Fruit fly (Drosophila melanogaster) whole organism: ENCODE results near the gene CG11034.

Experiments
- CG8478 ChIP-seq: fragments of >200 bp; optimal IDR thresholded peaks from 2 replicates; lab custom pipeline; 2018; ENCODE audit warnings: inconsistent platforms
- Dll ChIP-seq: fragments of >200 bp; optimal IDR thresholded peaks from 2 replicates; lab custom pipeline; 2017
- EcR ChIP-seq, 2 experiments: fragments of >200 bp; optimal IDR thresholded peaks; 2 replicates each; lab custom pipeline; 2017; ENCODE audit warnings: missing biosample characterization in 2 of 2, missing genetic modification characterization in 2 of 2, missing genetic modification reagents in 2 of 2
- pan ChIP-seq: fragments of >200 bp; optimal IDR thresholded peaks from 2 replicates; lab custom pipeline; 2017
- psq ChIP-seq: fragments of >200 bp; optimal IDR thresholded peaks from 2 replicates; lab custom pipeline; 2017
- usp ChIP-seq: fragments of >200 bp; optimal IDR thresholded peaks from 2 replicates; lab custom pipeline; 2017; ENCODE audit warnings: missing biosample characterization, missing genetic modification characterization, mixed read lengths

Gene CG11034

DNA sequence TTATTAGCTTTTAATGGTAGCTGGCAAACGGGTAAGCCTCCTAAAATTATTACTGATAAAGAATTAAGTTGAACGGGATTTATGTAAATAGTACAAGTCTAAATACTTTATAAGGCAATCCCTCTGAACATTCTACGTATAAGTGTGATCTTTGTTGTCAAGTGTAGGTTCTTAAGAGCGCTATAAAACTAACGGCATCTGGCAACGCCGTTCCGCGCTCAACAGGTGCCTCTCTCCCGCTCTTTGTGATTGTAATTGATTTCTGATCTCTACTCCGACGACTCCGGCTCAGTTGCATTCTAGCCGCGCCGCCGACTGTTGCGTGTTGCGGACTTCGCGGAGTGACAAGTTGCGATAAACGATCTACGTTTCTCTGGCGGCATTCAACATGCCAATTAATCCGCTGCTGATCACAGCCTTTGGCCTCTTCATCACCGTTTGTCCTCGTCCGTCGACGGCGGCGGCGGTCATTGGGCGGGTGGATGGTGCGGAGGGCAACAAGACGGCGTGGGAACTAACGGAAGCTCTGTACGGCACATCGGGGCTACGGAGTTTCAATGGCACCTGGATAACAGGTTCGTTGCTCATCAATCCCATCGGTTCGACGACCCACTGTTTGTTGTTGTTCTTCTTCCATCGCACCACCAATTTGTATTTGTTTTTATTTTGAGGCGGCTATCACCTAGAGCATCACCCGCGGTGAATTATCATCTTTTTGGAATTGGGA, at the start of gene CG11034:
Gene CG11034 (plus strand): TSS at position 305 of the 727 bp plus-strand sequence.
- TF ChIP-seq CG8478 (lab: Kevin White, UChicago) (no peak), pan (lab: Kevin White, UChicago) (no peak), psq (lab: Kevin White, UChicago) (no peak), Dll (lab: Kevin White, UChicago) (peak; percentile 69)

DNA sequence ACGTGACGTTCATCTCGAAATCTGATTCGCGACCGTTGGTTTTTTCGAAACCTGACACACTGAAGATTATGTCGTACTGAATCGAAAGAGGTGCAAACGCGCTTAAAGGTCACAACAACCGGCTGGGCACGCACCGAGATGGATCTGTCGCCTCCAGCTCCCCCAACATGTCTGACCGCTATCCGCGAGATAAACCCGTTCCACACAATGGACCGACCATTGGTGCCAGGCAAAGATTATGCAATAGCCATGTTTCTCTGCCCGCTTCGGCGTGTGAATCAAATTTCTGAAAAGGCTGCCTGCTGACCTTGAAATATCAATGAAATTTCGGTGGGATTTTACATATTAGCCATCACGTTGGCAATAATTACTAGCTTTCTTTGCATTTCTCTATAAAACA, 40.1 kb upstream of the CG11034 start:
- TF ChIP-seq usp (no peak), psq (lab: Kevin White, UChicago) (no peak), Dll (lab: Kevin White, UChicago) (no peak), CG8478 (lab: Kevin White, UChicago) (no peak), EcR (GFP tag; optimal IDR thresholded peaks at IDR 0.05; lab: Kevin White, UChicago) (no peak)

dm6 chr2L:5766042-5766441, 39.2 kb upstream of the CG11034 start, which contains the start of gene obst-E:
Gene obst-E, minus strand, starts transcription at chr2L:5766142.
- TF ChIP-seq psq (lab: Kevin White, UChicago) (no peak), Dll (lab: Kevin White, UChicago) (no peak), EcR (GFP tag; optimal IDR thresholded peaks at IDR 0.05; lab: Kevin White, UChicago) (no peak), pan (lab: Kevin White, UChicago) (no peak), CG8478 (lab: Kevin White, UChicago) (no peak), usp (no peak)

dm6 chr2L:5766498-5767008, 38.6 kb upstream of the CG11034 start:
- TF ChIP-seq Dll (lab: Kevin White, UChicago) = no peak
- no peak for TF ChIP-seq EcR (GFP tag; optimal IDR thresholded peaks at IDR 0.05; lab: Kevin White, UChicago)
- no peak for TF ChIP-seq CG8478 (lab: Kevin White, UChicago)
- TF ChIP-seq usp = no peak
- no peak for TF ChIP-seq psq (lab: Kevin White, UChicago)
- no peak for TF ChIP-seq pan (lab: Kevin White, UChicago)

dm6 chr2L:5771179-5771578, 34.0 kb upstream of the CG11034 start:
- no peak for TF ChIP-seq psq (lab: Kevin White, UChicago)
- no peak for TF ChIP-seq EcR (GFP tag; optimal IDR thresholded peaks at IDR 0.05; lab: Kevin White, UChicago)
- no peak for TF ChIP-seq pan (lab: Kevin White, UChicago)
- no peak for TF ChIP-seq CG8478 (lab: Kevin White, UChicago)
- TF ChIP-seq Dll (lab: Kevin White, UChicago) = no peak
- TF ChIP-seq usp = no peak

dm6 chr2L:5772262-5772661, 32.9 kb upstream of the CG11034 start:
- no peak for TF ChIP-seq CG8478 (lab: Kevin White, UChicago)
- no peak for TF ChIP-seq EcR (GFP tag; optimal IDR thresholded peaks at IDR 0.05; lab: Kevin White, UChicago)
- TF ChIP-seq psq (lab: Kevin White, UChicago) = no peak
- no peak for TF ChIP-seq pan (lab: Kevin White, UChicago)
- no peak for TF ChIP-seq usp
- TF ChIP-seq Dll (lab: Kevin White, UChicago) = no peak

DNA sequence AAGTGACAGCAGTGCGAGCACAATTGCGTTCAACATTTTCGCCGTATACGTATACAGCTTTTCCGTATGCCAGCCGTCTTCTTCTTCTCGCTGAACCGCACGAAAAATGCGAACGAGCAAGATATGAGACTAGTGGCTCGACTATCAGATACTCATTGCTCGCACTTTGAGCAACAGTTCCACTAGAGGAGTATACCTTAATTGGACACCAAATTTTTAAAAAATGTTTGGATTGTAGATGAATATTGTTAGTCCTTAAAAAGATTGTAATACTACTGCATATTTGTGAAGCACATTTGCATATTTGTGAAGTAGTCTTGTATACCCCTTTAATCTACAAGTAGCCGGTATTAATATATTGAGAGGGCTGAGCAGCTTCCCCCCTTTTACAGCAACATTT, 27.0 kb upstream of the CG11034 start:
- TF ChIP-seq psq (lab: Kevin White, UChicago) (no peak), pan (lab: Kevin White, UChicago) (peak; percentile 75)

DNA sequence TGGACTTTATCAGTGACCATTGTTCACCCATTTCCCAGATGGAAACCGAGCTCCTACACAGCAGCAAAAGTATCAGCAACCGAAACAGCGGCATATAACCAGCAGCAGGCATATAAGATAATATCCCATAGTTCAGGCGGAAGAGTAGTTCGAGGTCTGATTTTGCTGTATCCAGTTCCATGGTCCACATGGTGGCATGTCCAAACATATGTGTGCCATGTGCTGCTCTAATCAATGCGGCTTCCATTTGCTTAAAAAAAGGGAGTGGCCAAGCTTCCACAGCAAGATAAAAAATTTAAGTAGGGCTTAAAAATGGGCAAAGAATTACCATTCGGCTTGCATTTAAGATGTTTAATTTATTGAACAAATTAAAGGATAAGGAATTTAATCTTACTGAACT, 24.5 kb upstream of the CG11034 start:
- no peak for TF ChIP-seq pan (lab: Kevin White, UChicago)
- no peak for TF ChIP-seq EcR (GFP tag; optimal IDR thresholded peaks at IDR 0.05; lab: Kevin White, UChicago)
- no peak for TF ChIP-seq CG8478 (lab: Kevin White, UChicago)
- TF ChIP-seq psq (lab: Kevin White, UChicago) = no peak
- no peak for TF ChIP-seq Dll (lab: Kevin White, UChicago)
- TF ChIP-seq usp = no peak

DNA sequence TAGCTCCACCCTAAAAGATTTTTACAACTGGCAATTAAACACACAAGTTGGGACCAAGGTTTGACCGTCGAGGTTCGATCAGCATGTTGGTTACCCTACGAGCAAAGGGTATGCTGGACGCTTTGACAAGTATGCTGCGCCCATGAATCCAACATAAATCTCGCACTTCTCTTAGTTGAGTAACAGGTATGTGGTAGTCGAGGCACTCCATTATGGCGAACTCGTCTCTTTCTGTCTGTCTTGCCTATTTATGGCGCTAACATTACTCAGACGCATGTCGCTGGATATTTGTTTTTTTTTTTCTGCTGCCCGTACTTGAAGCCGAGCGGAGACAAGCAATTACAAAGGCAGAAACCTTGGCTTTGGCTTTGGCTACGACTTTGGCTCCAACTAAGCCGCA, 24.0 kb upstream of the CG11034 start:
- no peak for TF ChIP-seq CG8478 (lab: Kevin White, UChicago)
- TF ChIP-seq EcR (GFP tag; optimal IDR thresholded peaks at IDR 0.05; lab: Kevin White, UChicago) = no peak
- no peak for TF ChIP-seq pan (lab: Kevin White, UChicago)
- TF ChIP-seq usp = no peak
- no peak for TF ChIP-seq psq (lab: Kevin White, UChicago)

DNA sequence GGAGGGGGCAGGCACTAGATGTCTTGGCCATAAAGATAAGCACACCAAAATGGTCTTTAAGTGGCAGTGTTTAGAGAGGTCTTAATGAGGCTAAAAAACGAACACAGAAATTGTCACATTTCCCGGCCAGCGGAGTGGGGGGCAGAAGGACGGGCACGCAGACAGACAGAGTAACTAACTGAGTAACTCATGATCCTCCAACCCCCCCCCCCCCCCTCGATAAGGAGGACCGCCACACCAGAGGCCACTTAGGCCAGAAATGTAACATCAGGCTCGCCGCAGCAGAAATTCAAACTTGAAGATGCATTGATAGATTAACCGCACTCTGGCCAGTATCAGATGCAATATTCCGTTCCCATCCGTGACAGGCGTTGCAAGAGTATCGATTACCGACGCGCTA, 22.3 kb upstream of the CG11034 start:
- TF ChIP-seq EcR (GFP tag; optimal IDR thresholded peaks at IDR 0.05; lab: Kevin White, UChicago) = no peak

DNA sequence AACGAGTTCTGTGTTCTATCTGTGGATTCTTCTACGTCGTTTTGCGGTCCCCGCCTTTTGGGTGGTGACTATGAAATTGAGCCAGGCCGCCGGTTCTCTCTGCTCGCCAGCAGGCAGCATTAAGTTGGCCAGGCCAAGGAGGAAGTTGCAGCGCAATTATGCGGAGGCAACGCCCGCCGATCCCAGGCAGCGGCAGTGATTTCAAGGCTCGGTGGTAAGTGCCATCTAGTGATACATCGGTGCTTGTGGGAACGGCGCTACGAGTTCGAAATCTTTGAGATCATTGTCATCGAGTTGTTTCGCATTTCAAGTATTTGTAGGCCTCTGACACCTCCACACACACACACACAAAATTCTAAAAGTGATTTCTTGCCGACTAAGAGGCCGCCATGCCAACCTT, 21.5 kb upstream of the CG11034 start, which contains the start of gene CG31913:
Gene CG31913 (plus strand): TSS at position 301 of the 400 bp plus-strand sequence.
- TF ChIP-seq CG8478 (lab: Kevin White, UChicago) (no peak), Dll (lab: Kevin White, UChicago) (no peak), psq (lab: Kevin White, UChicago) (no peak), usp (no peak), pan (lab: Kevin White, UChicago) (no peak), EcR (GFP tag; optimal IDR thresholded peaks at IDR 0.05; lab: Kevin White, UChicago) (no peak)

dm6 chr2L:5789268-5789667, 15.9 kb upstream of the CG11034 start:
- TF ChIP-seq Dll (lab: Kevin White, UChicago) (no peak), CG8478 (lab: Kevin White, UChicago) (no peak), EcR (GFP tag; optimal IDR thresholded peaks at IDR 0.05; lab: Kevin White, UChicago) (no peak), pan (lab: Kevin White, UChicago) (no peak), usp (no peak), psq (lab: Kevin White, UChicago) (no peak)
